Fruit fly (Drosophila melanogaster) whole organism, embryonic: ENCODE data around the gene Fancl.
A peak's percentile ranks its signal among the peaks of the same experiment; 100 is the strongest.

Source experiments
- Adf1 ChIP-seq: fragments of 200-800 bp; sonication (Bioruptor generic); IDR thresholded peaks from 2 replicates; pipeline ENCODE4 v1.3.6; 2022; ENCODE audit warnings: missing biosample characterization, missing genetic modification characterization
- Asciz ChIP-seq: fragments of 200-800 bp; sonication (Bioruptor generic); optimal IDR thresholded peaks from 2 replicates; lab custom pipeline; 2017; ENCODE audit warnings: missing biosample characterization, mild to moderate bottlenecking, missing genetic modification characterization, missing genetic modification reagents
- Atf3 ChIP-seq: fragments of 200-800 bp; sonication (Bioruptor generic); optimal IDR thresholded peaks from 3 replicates; lab custom pipeline; 2016; ENCODE audit warnings: missing biosample characterization, missing genetic modification characterization
- Bgb ChIP-seq: fragments of 200-800 bp; sonication (Bioruptor generic); IDR thresholded peaks from 2 replicates; pipeline ENCODE4 v1.3.6; 2022; ENCODE audit warnings: missing biosample characterization, missing genetic modification characterization; ENCODE audit not compliant: partially characterized antibody
- CG11695 ChIP-seq: fragments of 200-800 bp; sonication (Bioruptor generic); IDR thresholded peaks from 3 replicates; pipeline ENCODE4 v1.3.6; 2022; ENCODE audit warnings: missing biosample characterization, missing genetic modification characterization
- CG12659 ChIP-seq: fragments of 200-800 bp; sonication (Bioruptor generic); optimal IDR thresholded peaks from 3 replicates; lab custom pipeline; 2017; ENCODE audit warnings: mild to moderate bottlenecking, missing biosample characterization, missing genetic modification reagents, missing genetic modification characterization
- CG13624 ChIP-seq: fragments of 200-800 bp; sonication (Bioruptor generic); optimal IDR thresholded peaks from 2 replicates; lab custom pipeline; 2016; ENCODE audit warnings: missing biosample characterization, missing genetic modification characterization
- CG14667 ChIP-seq: fragments of 200-800 bp; sonication (Bioruptor generic); IDR thresholded peaks from 2 replicates; pipeline ENCODE4 v1.3.6; 2022; ENCODE audit warnings: missing biosample characterization, missing genetic modification characterization
- CG15514 ChIP-seq: fragments of 200-800 bp; sonication (Bioruptor generic); optimal IDR thresholded peaks from 3 replicates; lab custom pipeline; 2017; ENCODE audit warnings: missing biosample characterization, missing genetic modification characterization, mild to moderate bottlenecking, moderate library complexity, missing genetic modification reagents
- CG15696 ChIP-seq: fragments of 200-800 bp; sonication (Bioruptor generic); optimal IDR thresholded peaks from 2 replicates; lab custom pipeline; 2019; ENCODE audit warnings: missing biosample characterization, mild to moderate bottlenecking, missing genetic modification characterization, moderate library complexity
- CG1603 ChIP-seq: fragments of 200-800 bp; sonication (Bioruptor generic); optimal IDR thresholded peaks from 2 replicates; lab custom pipeline; 2019; ENCODE audit warnings: missing biosample characterization, mild to moderate bottlenecking, missing genetic modification characterization, moderate library complexity
- CG16813 ChIP-seq: fragments of 200-800 bp; sonication (Bioruptor generic); IDR thresholded peaks from 3 replicates; pipeline ENCODE4 v1.3.6; 2022; ENCODE audit warnings: missing biosample characterization, missing genetic modification characterization; ENCODE audit not compliant: partially characterized antibody
- CG17385 ChIP-seq: fragments of 200-800 bp; sonication (Bioruptor generic); optimal IDR thresholded peaks from 3 replicates; lab custom pipeline; 2018; ENCODE audit warnings: missing biosample characterization, mild to moderate bottlenecking, missing genetic modification characterization
- CG34422 ChIP-seq: fragments of 200-800 bp; sonication (Bioruptor generic); IDR thresholded peaks from 3 replicates; pipeline ENCODE4 v1.3.6; 2022; ENCODE audit warnings: missing biosample characterization, missing genetic modification characterization
- CG7271 ChIP-seq: fragments of 200-800 bp; sonication (Bioruptor generic); optimal IDR thresholded peaks from 2 replicates; lab custom pipeline; 2018; ENCODE audit warnings: missing biosample characterization, mild to moderate bottlenecking, missing genetic modification characterization, moderate library complexity
- CG7357 ChIP-seq: fragments of 200-800 bp; sonication (Bioruptor generic); IDR thresholded peaks from 3 replicates; pipeline ENCODE4 v1.3.6; 2022; ENCODE audit warnings: missing biosample characterization, missing genetic modification characterization
- CG7839 ChIP-seq: fragments of 200-800 bp; sonication (Bioruptor generic); optimal IDR thresholded peaks from 3 replicates; lab custom pipeline; 2018; ENCODE audit warnings: missing biosample characterization, mild to moderate bottlenecking, missing genetic modification characterization, moderate library complexity
- CG7987 ChIP-seq: fragments of 200-800 bp; sonication (Bioruptor generic); optimal IDR thresholded peaks from 2 replicates; lab custom pipeline; 2018; ENCODE audit warnings: missing biosample characterization, mild to moderate bottlenecking, missing genetic modification characterization, moderate library complexity
- CG8290 ChIP-seq, 3 experiments: fragments of 200-800 bp; sonication (Bioruptor generic); optimal IDR thresholded peaks; 2 replicates each; lab custom pipeline; 2016 to 2019; ENCODE audit warnings: missing biosample characterization in 3 of 3, missing genetic modification characterization in 3 of 3, mild to moderate bottlenecking in 2 of 3, moderate library complexity in 1 of 3
- CHES-1-like ChIP-seq: fragments of 200-800 bp; sonication (Bioruptor generic); optimal IDR thresholded peaks from 2 replicates; lab custom pipeline; 2016; ENCODE audit warnings: missing biosample characterization, missing genetic modification characterization
- CTCF ChIP-seq: fragments of 200-800 bp; sonication (Bioruptor generic); optimal IDR thresholded peaks from 2 replicates; lab custom pipeline; 2017; ENCODE audit warnings: missing biosample characterization, mild to moderate bottlenecking, missing genetic modification characterization, moderate library complexity
- CoRest ChIP-seq: fragments of 200-800 bp; sonication (Bioruptor generic); optimal IDR thresholded peaks from 3 replicates; lab custom pipeline; 2018; ENCODE audit warnings: missing biosample characterization, mild to moderate bottlenecking, missing genetic modification characterization, moderate library complexity
- Dll ChIP-seq: fragments of 200-800 bp; sonication (Bioruptor generic); IDR thresholded peaks from 4 replicates; pipeline ENCODE4 v1.3.6; 2022; ENCODE audit warnings: missing biosample characterization, missing genetic modification characterization; ENCODE audit not compliant: partially characterized antibody
- Ets97D ChIP-seq: fragments of 200-800 bp; sonication (Bioruptor generic); optimal IDR thresholded peaks from 3 replicates; lab custom pipeline; 2016; ENCODE audit warnings: missing biosample characterization, missing genetic modification characterization
- Fer1 ChIP-seq: fragments of 200-800 bp; sonication (Bioruptor generic); optimal IDR thresholded peaks from 2 replicates; lab custom pipeline; 2017; ENCODE audit warnings: missing biosample characterization, mild to moderate bottlenecking, missing genetic modification characterization
- HLH3B ChIP-seq: fragments of 200-800 bp; sonication (Bioruptor generic); IDR thresholded peaks from 2 replicates; pipeline ENCODE4 v1.3.6; 2022; ENCODE audit warnings: missing biosample characterization, missing genetic modification characterization
- Hmr ChIP-seq: fragments of 200-800 bp; sonication (Bioruptor generic); optimal IDR thresholded peaks from 3 replicates; lab custom pipeline; 2017; ENCODE audit warnings: mild to moderate bottlenecking, missing biosample characterization, missing genetic modification reagents, missing genetic modification characterization
- Med ChIP-seq: fragments of 200-800 bp; sonication (Bioruptor generic); peaks from one replicate; lab custom pipeline; 2016; ENCODE audit warnings: missing biosample characterization, missing genetic modification characterization, mild to moderate bottlenecking, inconsistent platforms, moderate library complexity
- Meics ChIP-seq: fragments of 200-800 bp; sonication (Bioruptor generic); optimal IDR thresholded peaks from 2 replicates; lab custom pipeline; 2017; ENCODE audit warnings: missing biosample characterization, mild to moderate bottlenecking, missing genetic modification characterization
- NfI ChIP-seq: fragments of 200-800 bp; sonication (Bioruptor generic); optimal IDR thresholded peaks from 3 replicates; lab custom pipeline; 2018; ENCODE audit warnings: missing biosample characterization, mild to moderate bottlenecking, missing genetic modification characterization, moderate library complexity
- Rfx ChIP-seq: fragments of 200-800 bp; sonication (Bioruptor generic); IDR thresholded peaks from 2 replicates; pipeline ENCODE4 v1.3.6; 2022; ENCODE audit warnings: missing biosample characterization, missing genetic modification characterization
- Sox100B ChIP-seq: fragments of 200-800 bp; sonication (Bioruptor generic); optimal IDR thresholded peaks from 3 replicates; lab custom pipeline; 2018; ENCODE audit warnings: missing biosample characterization, mild to moderate bottlenecking, missing genetic modification characterization
- Sry-β ChIP-seq: fragments of 200-800 bp; sonication (Bioruptor generic); optimal IDR thresholded peaks from 2 replicates; lab custom pipeline; 2018; ENCODE audit warnings: missing biosample characterization, mild to moderate bottlenecking, missing genetic modification characterization, moderate library complexity
- Ssrp ChIP-seq: fragments of 200-800 bp; sonication (Bioruptor generic); optimal IDR thresholded peaks from 2 replicates; lab custom pipeline; 2018; ENCODE audit warnings: missing biosample characterization, mild to moderate bottlenecking, missing genetic modification characterization, moderate library complexity
- Vsx1 ChIP-seq: fragments of 200-800 bp; sonication (Bioruptor generic); optimal IDR thresholded peaks from 2 replicates; lab custom pipeline; 2017; ENCODE audit warnings: missing biosample characterization, mild to moderate bottlenecking, missing genetic modification characterization, missing genetic modification reagents
- Xrp1 ChIP-seq: fragments of 200-800 bp; sonication (Bioruptor generic); IDR thresholded peaks from 2 replicates; pipeline ENCODE4 v1.3.6; 2022; ENCODE audit warnings: missing biosample characterization, missing genetic modification characterization
- ci ChIP-seq: fragments of 200-800 bp; sonication (Bioruptor generic); IDR thresholded peaks from 3 replicates; pipeline ENCODE4 v1.3.6; 2022; ENCODE audit warnings: missing biosample characterization, missing genetic modification characterization
- emc ChIP-seq: fragments of 200-800 bp; sonication (Bioruptor generic); optimal IDR thresholded peaks from 2 replicates; lab custom pipeline; 2016; ENCODE audit warnings: missing biosample characterization, missing genetic modification characterization
- gfzf ChIP-seq: fragments of 200-800 bp; sonication (Bioruptor generic); optimal IDR thresholded peaks from 2 replicates; lab custom pipeline; 2016; ENCODE audit warnings: missing biosample characterization, mild to moderate bottlenecking, missing genetic modification characterization, moderate library complexity
- kni ChIP-seq: fragments of 200-800 bp; sonication (Bioruptor generic); optimal IDR thresholded peaks from 3 replicates; lab custom pipeline; 2017; ENCODE audit warnings: mild to moderate bottlenecking, missing biosample characterization, missing genetic modification reagents, missing genetic modification characterization
- mirr ChIP-seq: fragments of 200-800 bp; sonication (Bioruptor generic); optimal IDR thresholded peaks from 3 replicates; lab custom pipeline; 2018; ENCODE audit warnings: missing biosample characterization, mild to moderate bottlenecking, missing genetic modification characterization
- nerfin-1 ChIP-seq: fragments of 200-800 bp; sonication (Bioruptor generic); optimal IDR thresholded peaks from 3 replicates; lab custom pipeline; 2019; ENCODE audit warnings: missing biosample characterization, mild to moderate bottlenecking, missing genetic modification characterization, moderate library complexity
- pzg ChIP-seq: fragments of 200-800 bp; sonication (Bioruptor generic); optimal IDR thresholded peaks from 3 replicates; lab custom pipeline; 2018; ENCODE audit warnings: missing biosample characterization, mild to moderate bottlenecking, missing genetic modification characterization, moderate library complexity
- sim ChIP-seq: fragments of 200-800 bp; sonication (Bioruptor generic); IDR thresholded peaks from 2 replicates; pipeline ENCODE4 v1.3.6; 2022; ENCODE audit warnings: missing biosample characterization, missing genetic modification characterization
- stwl ChIP-seq: fragments of 200-800 bp; sonication (Bioruptor generic); optimal IDR thresholded peaks from 3 replicates; lab custom pipeline; 2018; ENCODE audit warnings: missing biosample characterization, mild to moderate bottlenecking, missing genetic modification characterization, moderate library complexity
- unpg ChIP-seq: fragments of 200-800 bp; sonication (Bioruptor generic); optimal IDR thresholded peaks from 3 replicates; lab custom pipeline; 2018; ENCODE audit warnings: missing biosample characterization, mild to moderate bottlenecking, missing genetic modification characterization, moderate library complexity
- zen ChIP-seq: fragments of 200-800 bp; sonication (Bioruptor generic); optimal IDR thresholded peaks from 3 replicates; lab custom pipeline; 2018; ENCODE audit warnings: missing biosample characterization, mild to moderate bottlenecking, missing genetic modification characterization, moderate library complexity

The Fancl gene

DNA sequence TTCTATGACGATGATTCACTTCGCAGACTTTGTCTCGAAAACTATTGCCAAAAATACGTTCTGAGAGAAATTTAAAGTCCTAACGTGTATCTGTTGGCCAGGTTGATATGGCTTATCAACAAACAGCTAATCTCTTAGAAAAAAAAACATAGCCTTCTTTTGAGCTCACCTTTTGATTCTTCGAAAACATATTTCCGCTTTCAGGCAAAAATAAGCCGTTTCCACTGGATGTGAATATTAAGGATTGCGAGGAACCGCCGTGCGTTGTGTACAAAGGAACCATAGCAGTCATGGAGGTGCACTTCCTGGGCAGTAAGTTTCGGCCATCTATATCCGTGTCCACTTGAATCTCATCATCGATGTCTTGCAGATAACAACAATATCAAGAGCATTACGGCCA is 890 bp upstream of the Fancl start (continued):
- TF ChIP-seq Sox100B (GFP tag; lab: Kevin White, UChicago) (peak; percentile 9), CG7271 (peak; percentile 19), Med (GFP tag; lab: Kevin White, UChicago) (peak; percentile 76), NfI (GFP tag; lab: Kevin White, UChicago) (peak; percentile 45), CG17385 (peak; percentile 18), CG15514 (GFP tag; lab: Kevin White, UChicago) (peak; percentile 21), stwl (peak; percentile 29), CTCF (GFP tag; lab: Kevin White, UChicago) (peak; percentile 0), CG7839 (tag; lab: Kevin White, UChicago) (peak; percentile 21), CG11695 (no peak), Fer1 (GFP tag; lab: Kevin White, UChicago) (peak; percentile 26), Hmr (GFP tag; lab: Kevin White, UChicago) (peak; percentile 7), gfzf (GFP tag; lab: Kevin White, UChicago) (no peak), mirr (peak; percentile 4), Asciz (GFP tag; lab: Kevin White, UChicago) (peak; percentile 32), unpg (GFP tag; lab: Kevin White, UChicago) (peak; percentile 33), Ets97D (GFP tag; lab: Kevin White, UChicago) (peak; percentile 84), Atf3 (GFP tag; lab: Kevin White, UChicago) (no peak), Rfx (GFP tag; lab: Robert Waterston, UW) (0 out of 2 replicates have a peak, but pooled peaks have one; percentile 5), CG34422 (GFP tag; lab: Robert Waterston, UW) (no peak), Vsx1 (peak; percentile 53), ci (GFP tag; lab: Robert Waterston, UW) (0 out of 3 replicates have a peak, but pooled peaks have one; percentile 32), CG7987 (GFP tag; lab: Kevin White, UChicago) (peak; percentile 0), CG8290 (GFP tag; optimal IDR thresholded peaks at IDR 0.05; lab: Kevin White, UChicago) (no peak), CG8290 (tag; optimal IDR thresholded peaks at IDR 0.05; lab: Kevin White, UChicago) (no peak), Meics (GFP tag; lab: Kevin White, UChicago) (peak; percentile 44), Ssrp (tag; lab: Kevin White, UChicago) (no peak), CG1603 (tag; lab: Kevin White, UChicago) (peak; percentile 34), zen (peak; percentile 17), CG7357 (GFP tag; lab: Robert Waterston, UW) (peak; percentile 51; the same call in 2 of the 3 replicates)
- TF ChIP-seq, all 482 proteins: peak for 38

DNA sequence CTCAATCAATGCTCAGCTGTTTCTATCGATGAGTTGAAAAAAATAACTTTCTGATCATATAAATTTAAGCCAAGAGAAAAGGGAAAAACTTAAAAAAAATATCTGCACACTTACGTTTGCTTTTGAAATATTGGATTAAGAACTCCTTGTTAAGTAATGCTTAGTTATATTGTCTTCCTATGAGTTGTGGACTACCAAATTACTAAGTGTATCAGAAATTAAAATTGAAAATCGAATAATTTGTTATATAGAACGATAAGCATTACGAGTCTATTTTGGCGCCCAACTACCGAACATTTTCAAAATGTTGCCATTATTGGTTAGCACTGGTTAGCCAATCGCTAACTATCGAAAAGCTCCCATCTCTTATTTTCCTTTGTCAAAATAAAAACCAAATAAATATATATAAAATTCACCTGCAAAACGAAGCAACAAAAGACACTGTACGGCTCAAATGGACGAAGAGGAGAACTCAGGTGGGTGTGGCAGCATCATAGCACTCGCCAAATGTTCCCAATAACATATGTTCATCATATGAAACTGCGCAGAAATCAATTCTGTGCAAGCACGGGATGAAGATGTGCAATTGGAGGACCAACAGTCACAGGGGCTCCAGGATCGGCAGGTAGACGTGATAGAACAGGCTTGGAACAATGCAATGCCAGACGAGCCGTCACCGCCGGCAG is 3.7 kb downstream of the Fancl start, which contains the start of gene ohgt:
Gene ohgt, plus strand, starts transcription at position 358 of the 686 bp plus-strand sequence.
- TF ChIP-seq Bgb (GFP tag; lab: Robert Waterston, UW) (peak; percentile 33; the same call in 1 of the 2 replicates), pzg (peak; percentile 40), Dll (GFP tag; lab: Robert Waterston, UW) (0 out of 4 replicates have a peak, but pooled peaks have one; percentile 50), CHES-1-like (GFP tag; lab: Kevin White, UChicago) (peak; percentile 5), CTCF (GFP tag; lab: Kevin White, UChicago) (peak; percentile 23), emc (GFP tag; lab: Kevin White, UChicago) (no peak), Xrp1 (peak; percentile 23; the same call in 1 of the 2 replicates), Sry-β (peak; percentile 86), CG16813 (GFP tag; lab: Robert Waterston, UW) (peak; percentile 49; the same call in 1 of the 3 replicates), sim (no peak), CG15696 (tag; lab: Kevin White, UChicago) (peak; percentile 25), nerfin-1 (tag; lab: Kevin White, UChicago) (peak; percentile 8), CG14667 (GFP tag; lab: Robert Waterston, UW) (no peak), Adf1 (GFP tag; lab: Robert Waterston, UW) (no peak), CG12659 (GFP tag; lab: Kevin White, UChicago) (peak; percentile 32), CG13624 (peak; percentile 13), kni (GFP tag; lab: Kevin White, UChicago) (no peak), Rfx (GFP tag; lab: Robert Waterston, UW) (0 out of 2 replicates have a peak, but pooled peaks have one; percentile 18), Med (GFP tag; lab: Kevin White, UChicago) (peak; percentile 64), CoRest (tag; lab: Kevin White, UChicago) (peak; percentile 47), HLH3B (no peak)
